Worm (Caenorhabditis elegans) whole organism, L1 larva: Measurements from ENCODE around the gene kin-29.

Experiments used
- lin-15B ChIP-seq: fragments of 150-350 bp; sonication (generic microtip); optimal IDR thresholded peaks from 3 replicates; lab custom pipeline; 2014; ENCODE audit warnings: missing biosample characterization, missing genetic modification characterization
- swsn-7 ChIP-seq: sonication (generic microtip); optimal IDR thresholded peaks from 2 replicates; lab custom pipeline; 2016; ENCODE audit warnings: missing genetic modification characterization, missing compliant biosample characterization

- TF ChIP-seq lin-15B (tag; lab: Kevin White, UChicago) (no peak), swsn-7 (tag; lab: Kevin White, UChicago) (peak; percentile 22)
Observed at ce11 chrX:2802562-2803165, 49.6 kb downstream of the kin-29 start, which contains the start of gene C14A11.2.
